Worm (Caenorhabditis elegans) whole organism, L1 larva: ENCODE measurements around the gene clec-35.

Source experiments
- Y116A8C.19 ChIP-seq: sonication (generic microtip); optimal IDR thresholded peaks from 2 replicates; lab custom pipeline; 2016; ENCODE audit warnings: missing compliant biosample characterization, missing genetic modification characterization, borderline replicate concordance
- ama-1 ChIP-seq: fragments of 150-350 bp; optimal IDR thresholded peaks from 2 replicates; lab custom pipeline; 2014
- jun-1 ChIP-seq: fragments of 150-350 bp; optimal IDR thresholded peaks from 2 replicates; lab custom pipeline; 2014; ENCODE audit warnings: missing biosample characterization, missing genetic modification reagents, missing genetic modification characterization
- skn-1 ChIP-seq: fragments of 150-350 bp; optimal IDR thresholded peaks from 2 replicates; lab custom pipeline; 2014; ENCODE audit warnings: missing biosample characterization, missing genetic modification characterization
- snpc-4 ChIP-seq: fragments of 150-350 bp; optimal IDR thresholded peaks from 2 replicates; lab custom pipeline; 2014; ENCODE audit warnings: missing biosample characterization, missing genetic modification characterization

DNA sequence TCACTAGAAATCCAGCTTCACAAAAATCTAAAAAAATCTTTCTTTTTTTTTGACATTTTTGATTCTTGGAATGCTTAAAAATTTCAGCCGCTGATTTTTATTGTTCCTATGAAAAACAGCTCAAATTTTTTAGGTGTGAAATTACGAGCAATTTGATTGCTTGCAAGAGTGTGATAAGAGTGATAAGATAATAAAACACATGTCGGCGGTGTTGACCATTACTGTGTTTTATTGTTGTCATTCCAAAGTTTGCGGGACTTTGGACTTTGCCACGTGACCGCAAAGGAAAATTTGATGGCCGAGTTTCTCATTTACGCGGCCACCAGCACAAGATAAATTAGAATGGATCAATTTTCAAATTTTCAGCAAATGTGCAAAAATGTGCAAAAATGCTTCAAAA lies 37.1 kb downstream of the clec-35 start:
- TF ChIP-seq snpc-4 (tag; lab: Kevin White, UChicago) (no peak), Y116A8C.19 (tag; lab: Kevin White, UChicago) (no peak), jun-1 (tag; lab: Kevin White, UChicago) (no peak), ama-1 (lab: Kevin White, UChicago) (no peak), skn-1 (tag; lab: Kevin White, UChicago) (no peak)
